Worm (Caenorhabditis elegans) whole organism, early embryonic: ENCODE measurements around the gene Y71G10AR.4.
"Not testable (repeated sequence)": the region's sequence is repeated elsewhere in the genome, so short reads cannot be mapped to it uniquely, and the experiment has no call there.

ENCODE experiments used
- B0310.2 ChIP-seq: sonication (generic microtip); optimal IDR thresholded peaks from 2 replicates; lab custom pipeline; 2016; ENCODE audit warnings: mild to moderate bottlenecking, missing genetic modification characterization, missing compliant biosample characterization
- F13C5.2 ChIP-seq: sonication (generic microtip); optimal IDR thresholded peaks from 2 replicates; lab custom pipeline; 2017; ENCODE audit warnings: mild to moderate bottlenecking, missing genetic modification characterization, inconsistent platforms, missing compliant biosample characterization
- aly-1 ChIP-seq: sonication (generic microtip); optimal IDR thresholded peaks from 2 replicates; lab custom pipeline; 2016; ENCODE audit warnings: missing genetic modification characterization, missing compliant biosample characterization
- ama-1 ChIP-seq: fragments of 150-350 bp; optimal IDR thresholded peaks from 2 replicates; lab custom pipeline; 2014
- ceh-13 ChIP-seq: fragments of 200-800 bp; sonication (Bioruptor generic); optimal IDR thresholded peaks from 2 replicates; lab custom pipeline; 2018; ENCODE audit warnings: mild to moderate bottlenecking, missing genetic modification characterization, missing compliant biosample characterization
- ceh-36 ChIP-seq: sonication (generic microtip); optimal IDR thresholded peaks from 2 replicates; lab custom pipeline; 2016; ENCODE audit warnings: missing genetic modification characterization, inconsistent platforms, missing compliant biosample characterization
- ets-7 ChIP-seq: sonication (generic microtip); optimal IDR thresholded peaks from 2 replicates; lab custom pipeline; 2016; ENCODE audit warnings: missing genotype, missing genetic modification characterization, missing compliant biosample characterization
- flt-1 ChIP-seq: fragments of 200-800 bp; sonication (Bioruptor generic); IDR thresholded peaks from 2 replicates; pipeline ENCODE4 v1.3.6; 2022; ENCODE audit warnings: missing genetic modification characterization, missing compliant biosample characterization
- hmbx-1 ChIP-seq: sonication (generic microtip); optimal IDR thresholded peaks from 2 replicates; lab custom pipeline; 2016; ENCODE audit warnings: mild to moderate bottlenecking, missing genetic modification characterization, missing compliant biosample characterization
- hmg-4 ChIP-seq: fragments of 200-800 bp; sonication (Bioruptor generic); optimal IDR thresholded peaks from 2 replicates; lab custom pipeline; 2018; ENCODE audit warnings: mild to moderate bottlenecking, missing genetic modification characterization, missing compliant biosample characterization
- hnd-1 ChIP-seq: sonication (generic microtip); optimal IDR thresholded peaks from 2 replicates; lab custom pipeline; 2016; ENCODE audit warnings: missing genetic modification characterization, missing compliant biosample characterization
- pes-1 ChIP-seq: fragments of 200-800 bp; sonication (Bioruptor generic); IDR thresholded peaks from 2 replicates; pipeline ENCODE4 v1.3.6; 2022; ENCODE audit warnings: missing genetic modification reagents, missing genetic modification characterization, missing compliant biosample characterization
- scrt-1 ChIP-seq: fragments of 200-800 bp; sonication (Bioruptor generic); IDR thresholded peaks from 2 replicates; pipeline ENCODE4 v1.3.6; 2022; ENCODE audit warnings: missing genetic modification characterization, missing compliant biosample characterization
- sea-1 ChIP-seq: fragments of 200-800 bp; sonication (Bioruptor generic); conservative IDR thresholded peaks from 2 replicates; pipeline ENCODE4 v1.3.6; 2022; ENCODE audit warnings: missing genetic modification characterization, missing compliant biosample characterization
- tbx-11 ChIP-seq: fragments of 200-800 bp; sonication (Bioruptor generic); IDR thresholded peaks from 2 replicates; pipeline ENCODE4 v1.3.6; 2022; ENCODE audit warnings: missing genetic modification characterization, missing compliant biosample characterization
- tbx-37 ChIP-seq: fragments of 200-800 bp; sonication (Bioruptor generic); conservative IDR thresholded peaks from 2 replicates; pipeline ENCODE4 v1.3.6; 2022; ENCODE audit warnings: missing genetic modification reagents, missing genetic modification characterization, missing compliant biosample characterization
- tra-4 ChIP-seq: sonication (generic microtip); optimal IDR thresholded peaks from 2 replicates; lab custom pipeline; 2017; ENCODE audit warnings: missing genetic modification characterization, missing compliant biosample characterization

The Y71G10AR.4 gene

ce11 chrIV:2236654-2237613, 38.1 kb downstream of the Y71G10AR.4 start:
- TF ChIP-seq aly-1 (tag; lab: Kevin White, UChicago) (no peak), ama-1 (lab: Kevin White, UChicago) (no peak), tbx-37 (GFP tag; lab: Robert Waterston, UW) (no peak), scrt-1 (GFP tag; lab: Robert Waterston, UW) (no peak), ets-7 (tag; lab: Kevin White, UChicago) (no peak), hmg-4 (GFP tag; lab: Kevin White, UChicago) (no peak), flt-1 (no peak), F13C5.2 (tag; lab: Kevin White, UChicago) (no peak), tbx-11 (GFP tag; lab: Robert Waterston, UW) (no peak)

DNA sequence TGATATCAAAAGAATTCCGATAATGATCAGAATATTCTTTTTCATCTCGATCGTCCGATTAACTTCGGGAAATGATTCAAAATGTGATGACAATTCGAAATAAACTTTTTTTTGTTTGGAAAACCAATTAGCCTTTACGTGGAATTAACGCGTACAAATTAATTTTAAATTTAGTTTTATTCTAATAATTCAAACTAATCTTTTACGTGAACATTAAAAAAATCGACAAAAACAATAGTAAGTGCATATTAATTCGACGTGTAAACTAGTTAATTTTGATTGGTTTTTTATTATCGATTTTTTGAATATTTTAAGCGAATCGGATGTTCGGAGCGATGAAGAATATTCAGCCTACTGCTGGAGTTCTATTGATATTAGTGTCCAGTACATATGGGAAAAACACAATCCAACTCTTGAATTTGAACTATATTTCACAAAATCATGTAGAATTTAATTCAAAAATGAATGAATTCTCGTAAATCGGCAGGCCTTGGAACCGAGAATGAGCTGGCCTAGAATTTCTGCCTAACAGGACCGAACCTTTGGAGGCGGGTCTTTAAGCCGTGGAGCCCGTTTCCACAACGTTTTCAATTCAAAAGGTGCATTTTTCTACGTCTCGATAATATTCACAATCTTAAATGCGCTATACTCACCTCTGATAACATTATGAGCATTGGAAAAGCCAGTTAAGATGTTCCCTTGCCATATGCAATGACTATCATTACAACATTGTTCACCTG, 43.7 kb downstream of the Y71G10AR.4 start, which contains the start of the genes M70.3 and M70.2:
M70.3 (minus strand) TSS at position 101 of the 740 bp plus-strand sequence.
M70.2 (plus strand) TSS at position 690 of the 740 bp plus-strand sequence.
- no peak for TF ChIP-seq tra-4 (tag; lab: Kevin White, UChicago)
- TF ChIP-seq ama-1 (lab: Kevin White, UChicago): no peak
- TF ChIP-seq tbx-11 (GFP tag; lab: Robert Waterston, UW): no peak
- TF ChIP-seq sea-1: no peak
- TF ChIP-seq ets-7 (tag; lab: Kevin White, UChicago): no peak
- TF ChIP-seq B0310.2 (tag; lab: Kevin White, UChicago): no peak
- TF ChIP-seq tbx-37 (GFP tag; lab: Robert Waterston, UW): no peak
- TF ChIP-seq flt-1: no peak

ce11 chrIV:2245565-2245964, 46.7 kb downstream of the Y71G10AR.4 start, which contains the start of gene M70.1:
Gene M70.1 (plus strand): TSS chrIV:2245865.
- not testable (repeated sequence) for TF ChIP-seq ceh-36 (tag; lab: Kevin White, UChicago); tbx-37 (GFP tag; lab: Robert Waterston, UW); F13C5.2 (tag; lab: Kevin White, UChicago)

DNA sequence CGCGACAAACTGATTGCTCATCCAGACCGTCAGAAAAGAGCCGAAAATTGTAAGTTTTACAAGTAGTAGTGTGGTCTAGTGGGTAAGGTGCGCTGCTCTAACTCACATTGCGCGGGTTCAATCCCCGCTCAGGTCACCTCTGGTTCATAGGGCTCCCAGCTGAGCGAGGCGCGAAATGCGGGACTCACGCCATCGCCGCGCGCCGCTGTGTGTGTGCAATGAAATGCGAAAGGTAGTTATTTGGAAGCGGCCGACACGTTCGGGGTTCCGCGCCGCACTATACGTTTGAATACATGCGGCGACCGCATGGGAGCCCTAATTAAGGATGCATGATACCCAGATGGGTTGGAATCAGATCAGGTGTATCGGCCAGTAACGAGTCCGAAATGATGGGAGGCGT, 47.3 kb downstream of the Y71G10AR.4 start:
- TF ChIP-seq hnd-1 (tag; lab: Kevin White, UChicago) (no peak), hmg-4 (GFP tag; lab: Kevin White, UChicago) (no peak), tbx-37 (GFP tag; lab: Robert Waterston, UW) (no peak), ets-7 (tag; lab: Kevin White, UChicago) (no peak), pes-1 (GFP tag; lab: Robert Waterston, UW) (no peak)

- TF ChIP-seq F13C5.2 (tag; lab: Kevin White, UChicago) (no peak), B0310.2 (tag; lab: Kevin White, UChicago) (no peak), ceh-36 (tag; lab: Kevin White, UChicago) (no peak), tra-4 (tag; lab: Kevin White, UChicago) (no peak), aly-1 (tag; lab: Kevin White, UChicago) (no peak), sea-1 (no peak), tbx-11 (GFP tag; lab: Robert Waterston, UW) (no peak), hmbx-1 (tag; lab: Kevin White, UChicago) (no peak), ets-7 (tag; lab: Kevin White, UChicago) (no peak), ceh-13 (GFP tag; lab: Kevin White, UChicago) (no peak), hmg-4 (GFP tag; lab: Kevin White, UChicago) (no peak), pes-1 (GFP tag; lab: Robert Waterston, UW) (no peak), flt-1 (no peak), tbx-37 (GFP tag; lab: Robert Waterston, UW) (no peak), hnd-1 (tag; lab: Kevin White, UChicago) (no peak)
Measured at ce11 chrIV:2253392-2254048, 54.7 kb downstream of the Y71G10AR.4 start.
